Fruit fly (Drosophila melanogaster): ENCODE data around the gene Sras.

Gene Sras

DNA sequence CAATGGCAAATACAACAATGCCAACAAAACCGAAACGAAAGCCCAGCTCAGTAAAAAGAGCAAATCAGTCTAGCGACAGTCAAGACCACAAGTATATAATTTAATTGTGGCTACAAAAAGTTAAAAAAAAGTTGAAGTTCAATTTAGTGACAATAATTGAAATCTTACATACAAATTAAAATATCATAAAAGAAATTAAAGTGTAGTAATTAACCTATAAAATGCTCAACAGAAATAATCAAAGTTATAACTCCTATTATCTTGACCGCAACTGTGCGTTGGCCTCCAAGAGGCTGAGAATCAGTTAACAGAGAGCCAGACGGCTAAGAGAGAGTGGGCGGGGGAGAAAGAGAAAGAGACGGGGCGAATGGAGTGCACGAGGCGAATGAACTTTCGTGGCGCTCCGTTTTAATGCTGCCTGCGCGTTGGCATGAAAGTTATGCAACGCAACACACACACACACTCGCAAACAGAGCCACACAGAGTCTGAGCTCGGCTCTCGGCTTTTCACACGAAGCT is 48.2 kb downstream of the Sras start (continued):
- TF ChIP-seq Hr4 (GFP tag; optimal IDR thresholded peaks at IDR 0.05) = peak; percentile 96
- TF ChIP-seq OdsH (GFP tag; optimal IDR thresholded peaks at IDR 0.05) = peak; percentile 93
- peak; percentile 97 for TF ChIP-seq Met (GFP tag; optimal IDR thresholded peaks at IDR 0.05)
- peak; percentile 67; the same call in 1 of the 2 replicates for TF ChIP-seq CG11294 (GFP tag; IDR thresholded peaks at IDR 0.05)
- peak; percentile 96 for TF ChIP-seq CG6276 (GFP tag; optimal IDR thresholded peaks at IDR 0.05)
- peak; percentile 99 for TF ChIP-seq svp (GFP tag)
- peak; percentile 53 for TF ChIP-seq fd59A (GFP tag; optimal IDR thresholded peaks at IDR 0.05)
- TF ChIP-seq CG15336 (GFP tag; IDR thresholded peaks at IDR 0.05) = peak; percentile 98
- TF ChIP-seq dsx (GFP tag; optimal IDR thresholded peaks at IDR 0.05; ENCODE audit: poor library complexity, severe bottlenecking) = peak; percentile 83
- peak; percentile 72 for TF ChIP-seq fd85E (GFP tag; optimal IDR thresholded peaks at IDR 0.05)
- TF ChIP-seq Lpt (GFP tag; optimal IDR thresholded peaks at IDR 0.05) = peak; percentile 95
- TF ChIP-seq Gug (GFP tag; IDR thresholded peaks at IDR 0.05) = peak; percentile 91
- peak; percentile 92 for TF ChIP-seq CG31627 (GFP tag; optimal IDR thresholded peaks at IDR 0.05)
- peak; percentile 93 for TF ChIP-seq CG34406 (GFP tag; optimal IDR thresholded peaks at IDR 0.05)
- TF ChIP-seq Eip75B (GFP tag; optimal IDR thresholded peaks at IDR 0.05) = peak; percentile 91
- peak; percentile 97 for TF ChIP-seq Sox102F (GFP tag; optimal IDR thresholded peaks at IDR 0.05)
- peak; percentile 98 for TF ChIP-seq esn (GFP tag; optimal IDR thresholded peaks at IDR 0.05)
- TF ChIP-seq Smox (GFP tag; optimal IDR thresholded peaks at IDR 0.05) = peak; percentile 95
- TF ChIP-seq CG3032 (tag; optimal IDR thresholded peaks at IDR 0.05) = peak; percentile 81
- TF ChIP-seq lz (GFP tag; optimal IDR thresholded peaks at IDR 0.05) = peak; percentile 95
- TF ChIP-seq CG8319 (GFP tag; optimal IDR thresholded peaks at IDR 0.05) = peak; percentile 67
- peak; percentile 90 for TF ChIP-seq CG10631 (GFP tag; optimal IDR thresholded peaks at IDR 0.05)
